Worm (Caenorhabditis elegans) whole organism, L3 larva: Measurements from ENCODE around the gene F46C5.9.

Experiments used
- aly-2 ChIP-seq: fragments of 150-350 bp; optimal IDR thresholded peaks from 2 replicates; lab custom pipeline; 2014; ENCODE audit warnings: missing biosample characterization, missing genetic modification characterization
- ama-1 ChIP-seq: fragments of 150-350 bp; optimal IDR thresholded peaks from 2 replicates; lab custom pipeline; 2018
- ceh-16 ChIP-seq: sonication (generic microtip); optimal IDR thresholded peaks from 2 replicates; lab custom pipeline; 2017; ENCODE audit warnings: missing biosample characterization, missing genetic modification characterization
- ceh-28 ChIP-seq: fragments of 150-350 bp; optimal IDR thresholded peaks from 2 replicates; lab custom pipeline; 2014; ENCODE audit warnings: missing biosample characterization, missing genetic modification reagents, missing genetic modification characterization
- ceh-82 ChIP-seq: fragments of 150-350 bp; optimal IDR thresholded peaks from 2 replicates; lab custom pipeline; 2014; ENCODE audit warnings: missing biosample characterization, missing genetic modification characterization
- daf-12 ChIP-seq: fragments of 150-350 bp; optimal IDR thresholded peaks from 2 replicates; lab custom pipeline; 2014; ENCODE audit warnings: missing biosample characterization, missing genetic modification reagents, missing genetic modification characterization
- egl-27 ChIP-seq: sonication (generic microtip); optimal IDR thresholded peaks from 4 replicates; lab custom pipeline; 2017; ENCODE audit warnings: missing biosample characterization, missing genetic modification reagents, missing genetic modification characterization
- egl-5 ChIP-seq: fragments of 150-350 bp; optimal IDR thresholded peaks from 2 replicates; lab custom pipeline; 2017; ENCODE audit warnings: missing biosample characterization, missing genetic modification reagents, missing genetic modification characterization, inconsistent platforms
- elt-1 ChIP-seq: fragments of 150-350 bp; optimal IDR thresholded peaks from 2 replicates; lab custom pipeline; 2014; ENCODE audit warnings: missing biosample characterization, missing genetic modification characterization
- elt-2 ChIP-seq: sonication (generic microtip); optimal IDR thresholded peaks from 2 replicates; lab custom pipeline; 2016; ENCODE audit warnings: missing genetic modification reagents, mild to moderate bottlenecking, missing genetic modification characterization, missing compliant biosample characterization
- fkh-10 ChIP-seq: sonication (generic microtip); optimal IDR thresholded peaks from 2 replicates; lab custom pipeline; 2017; ENCODE audit warnings: missing biosample characterization, missing genetic modification reagents, missing genetic modification characterization
- fkh-2 ChIP-seq: fragments of 150-350 bp; optimal IDR thresholded peaks from 2 replicates; lab custom pipeline; 2014; ENCODE audit warnings: missing biosample characterization, missing genetic modification reagents, missing genetic modification characterization
- fos-1 ChIP-seq: fragments of 150-350 bp; optimal IDR thresholded peaks from 2 replicates; lab custom pipeline; 2014; ENCODE audit warnings: missing biosample characterization, missing genetic modification characterization
- hmg-11 ChIP-seq: sonication (generic microtip); optimal IDR thresholded peaks from 2 replicates; lab custom pipeline; 2016; ENCODE audit warnings: missing genetic modification characterization, missing compliant biosample characterization
- lin-15B ChIP-seq: fragments of 150-350 bp; optimal IDR thresholded peaks from 2 replicates; lab custom pipeline; 2014; ENCODE audit warnings: missing biosample characterization, missing genetic modification characterization
- lin-39 ChIP-seq: fragments of 150-350 bp; optimal IDR thresholded peaks from 2 replicates; lab custom pipeline; 2018; ENCODE audit warnings: missing biosample characterization, missing genetic modification reagents, missing genetic modification characterization
- lsy-12 ChIP-seq: sonication (generic microtip); optimal IDR thresholded peaks from 2 replicates; lab custom pipeline; 2016; ENCODE audit warnings: mild to moderate bottlenecking, missing genetic modification characterization, missing compliant biosample characterization
- mdl-1 ChIP-seq: fragments of 150-350 bp; optimal IDR thresholded peaks from 2 replicates; lab custom pipeline; 2014; ENCODE audit warnings: missing biosample characterization, missing genetic modification characterization
- mml-1 ChIP-seq: fragments of 150-350 bp; sonication (generic microtip); optimal IDR thresholded peaks from 3 replicates; lab custom pipeline; 2014; ENCODE audit warnings: missing biosample characterization, missing genetic modification characterization
- nfya-1 ChIP-seq: sonication (generic microtip); optimal IDR thresholded peaks from 2 replicates; lab custom pipeline; 2017; ENCODE audit warnings: missing genetic modification characterization, mild to moderate bottlenecking, missing compliant biosample characterization, antibody characterized with exemption, moderate library complexity; ENCODE audit not compliant: insufficient read depth
- nhr-11 ChIP-seq: fragments of 150-350 bp; optimal IDR thresholded peaks from 2 replicates; lab custom pipeline; 2014; ENCODE audit warnings: missing biosample characterization, missing genetic modification characterization
- nhr-237 ChIP-seq: fragments of 150-350 bp; optimal IDR thresholded peaks from 2 replicates; lab custom pipeline; 2014; ENCODE audit warnings: missing biosample characterization, missing genetic modification characterization
- nhr-25 ChIP-seq: sonication (generic microtip); optimal IDR thresholded peaks from 2 replicates; lab custom pipeline; 2017; ENCODE audit warnings: missing biosample characterization, missing genetic modification characterization
- nhr-28 ChIP-seq: fragments of 150-350 bp; optimal IDR thresholded peaks from 2 replicates; lab custom pipeline; 2014; ENCODE audit warnings: missing biosample characterization, missing genetic modification characterization
- nhr-43 ChIP-seq: sonication (generic microtip); optimal IDR thresholded peaks from 2 replicates; lab custom pipeline; 2016; ENCODE audit warnings: mild to moderate bottlenecking, missing genetic modification characterization, missing compliant biosample characterization; ENCODE audit not compliant: poor library complexity, severe bottlenecking
- nhr-76 ChIP-seq: fragments of 150-350 bp; sonication (generic microtip); optimal IDR thresholded peaks from 5 replicates; lab custom pipeline; 2014; ENCODE audit warnings: missing biosample characterization, missing genetic modification characterization
- pha-4 ChIP-seq: fragments of 150-350 bp; optimal IDR thresholded peaks from 2 replicates; lab custom pipeline; 2014; ENCODE audit warnings: missing biosample characterization, missing genetic modification reagents, missing genetic modification characterization
- pqm-1 ChIP-seq: fragments of 150-350 bp; optimal IDR thresholded peaks from 2 replicates; lab custom pipeline; 2017; ENCODE audit warnings: missing biosample characterization, missing genetic modification characterization, inconsistent platforms
- skn-1 ChIP-seq: fragments of 150-350 bp; optimal IDR thresholded peaks from 2 replicates; lab custom pipeline; 2014; ENCODE audit warnings: missing biosample characterization, missing genetic modification characterization
- snpc-4 ChIP-seq: fragments of 150-350 bp; optimal IDR thresholded peaks from 2 replicates; lab custom pipeline; 2014; ENCODE audit warnings: missing biosample characterization, missing genetic modification characterization
- unc-62 ChIP-seq: fragments of 150-350 bp; sonication (generic microtip); optimal IDR thresholded peaks from 4 replicates; lab custom pipeline; 2014; ENCODE audit warnings: missing biosample characterization, missing genetic modification reagents, missing genetic modification characterization
- zag-1 ChIP-seq: fragments of 150-350 bp; optimal IDR thresholded peaks from 2 replicates; lab custom pipeline; 2014; ENCODE audit warnings: missing biosample characterization, missing genetic modification characterization
- ztf-11 ChIP-seq: fragments of 150-350 bp; optimal IDR thresholded peaks from 2 replicates; lab custom pipeline; 2014; ENCODE audit warnings: missing biosample characterization, missing genetic modification characterization

Gene F46C5.9

ce11 chrII:8785875-8786274 lies 24.7 kb downstream of the F46C5.9 start:
- no peak for TF ChIP-seq nhr-28
- TF ChIP-seq hmg-11 = peak; percentile 78
- TF ChIP-seq ama-1 (lab: Kevin White, UChicago) = peak; percentile 71
- no peak for TF ChIP-seq lin-15B (tag; lab: Kevin White, UChicago)
- TF ChIP-seq lsy-12 (tag; lab: Kevin White, UChicago) = no peak
- TF ChIP-seq nhr-76 (tag; lab: Kevin White, UChicago) = no peak
- no peak for TF ChIP-seq egl-27
- no peak for TF ChIP-seq daf-12
- no peak for TF ChIP-seq ceh-16
- no peak for TF ChIP-seq fkh-2
- TF ChIP-seq egl-5 (tag; lab: Kevin White, UChicago) = peak; percentile 25
- TF ChIP-seq ztf-11 = no peak
- peak; percentile 1 for TF ChIP-seq nhr-11 (tag; lab: Kevin White, UChicago)
- peak; percentile 55 for TF ChIP-seq nfya-1 (tag; lab: Kevin White, UChicago)
- TF ChIP-seq elt-1 (tag; lab: Kevin White, UChicago) = no peak
- peak; percentile 38 for TF ChIP-seq snpc-4 (tag; lab: Kevin White, UChicago)
- TF ChIP-seq fos-1 = no peak

- TF ChIP-seq skn-1 (tag; lab: Kevin White, UChicago) (no peak), hmg-11 (peak; percentile 57), ceh-28 (peak; percentile 9), lin-39 (peak; percentile 67), ama-1 (lab: Kevin White, UChicago) (peak; percentile 94), elt-2 (tag; lab: Kevin White, UChicago) (peak; percentile 29), nfya-1 (tag; lab: Kevin White, UChicago) (peak; percentile 81), pha-4 (tag; lab: Kevin White, UChicago) (peak; percentile 38), nhr-43 (tag; lab: Kevin White, UChicago) (peak; percentile 13), pqm-1 (tag; lab: Kevin White, UChicago) (peak; percentile 32), egl-5 (tag; lab: Kevin White, UChicago) (no peak), fkh-10 (no peak)
- TF ChIP-seq, all 47 proteins: peak for 9
These were observed 26.1 kb downstream of the F46C5.9 start for ce11 chrII:8784235-8784928.

- no peak for TF ChIP-seq unc-62
- no peak for TF ChIP-seq nhr-25 (tag; lab: Kevin White, UChicago)
- TF ChIP-seq fkh-10 = no peak
- TF ChIP-seq hmg-11 = no peak
- TF ChIP-seq fkh-2 = no peak
- no peak for TF ChIP-seq zag-1
- no peak for TF ChIP-seq nhr-11 (tag; lab: Kevin White, UChicago)
- no peak for TF ChIP-seq pha-4 (tag; lab: Kevin White, UChicago)
- no peak for TF ChIP-seq elt-1 (tag; lab: Kevin White, UChicago)
- TF ChIP-seq pqm-1 (tag; lab: Kevin White, UChicago) = no peak
- no peak for TF ChIP-seq mdl-1 (tag; lab: Kevin White, UChicago)
- no peak for TF ChIP-seq ceh-28
- TF ChIP-seq snpc-4 (tag; lab: Kevin White, UChicago) = no peak
- no peak for TF ChIP-seq ceh-82
These were observed 27.0 kb downstream of the F46C5.9 start, which contains the start of gene sgn-1 for ce11 chrII:8783451-8783967. Gene sgn-1 (minus strand): TSS chrII:8783670.

ce11 chrII:8776504-8776903 lies 34.0 kb downstream of the F46C5.9 start:
- TF ChIP-seq ama-1 (lab: Kevin White, UChicago) (no peak), nfya-1 (tag; lab: Kevin White, UChicago) (no peak), nhr-237 (tag; lab: Kevin White, UChicago) (no peak), fkh-2 (no peak), aly-2 (no peak), fkh-10 (no peak), lsy-12 (tag; lab: Kevin White, UChicago) (no peak), skn-1 (tag; lab: Kevin White, UChicago) (no peak), zag-1 (no peak), pqm-1 (tag; lab: Kevin White, UChicago) (no peak)

- TF ChIP-seq ceh-16 = no peak
- no peak for TF ChIP-seq fos-1
- TF ChIP-seq aly-2 = no peak
- TF ChIP-seq mml-1 = no peak
- no peak for TF ChIP-seq nfya-1 (tag; lab: Kevin White, UChicago)
- TF ChIP-seq hmg-11 = no peak
- no peak for TF ChIP-seq pha-4 (tag; lab: Kevin White, UChicago)
- TF ChIP-seq, all 47 proteins: peak for 0
These were observed 39.9 kb downstream of the F46C5.9 start, which contains the start of gene let-19 for ce11 chrII:8770675-8771074. Gene let-19 (plus strand): TSS chrII:8770975.
